Worm (Caenorhabditis elegans) whole organism, L1 larva: ENCODE results near the gene pccb-1.

ENCODE experiments used
- C34B4.2 ChIP-seq: sonication (generic microtip); optimal IDR thresholded peaks from 2 replicates; lab custom pipeline; 2017; ENCODE audit warnings: mild to moderate bottlenecking, missing genetic modification characterization, missing compliant biosample characterization
- vab-15 ChIP-seq: sonication (generic microtip); optimal IDR thresholded peaks from 2 replicates; lab custom pipeline; 2017; ENCODE audit warnings: missing genotype, mild to moderate bottlenecking, missing genetic modification characterization, missing compliant biosample characterization

DNA sequence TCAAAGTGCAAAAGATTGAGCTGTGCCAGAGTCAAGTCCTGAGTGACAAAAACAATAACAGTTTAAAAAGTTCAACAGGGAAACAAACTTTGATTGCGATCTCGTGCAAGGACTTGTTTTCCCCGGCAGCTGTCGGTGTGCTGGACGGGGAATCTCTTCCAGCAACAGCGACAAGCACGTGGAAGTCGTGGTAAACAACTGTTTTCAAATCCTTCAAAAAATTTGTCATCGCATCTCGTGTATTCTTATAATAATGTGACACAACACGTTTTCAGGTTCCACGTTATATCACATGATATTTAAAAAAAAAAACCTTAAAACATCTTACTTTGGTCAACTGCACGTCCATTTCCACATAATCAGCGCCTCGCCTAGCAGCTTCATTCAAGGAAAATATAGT is 19.3 kb downstream of the pccb-1 start:
- no peak for TF ChIP-seq C34B4.2 (tag; lab: Kevin White, UChicago)
- TF ChIP-seq vab-15 (tag; lab: Kevin White, UChicago) = no peak
